Fruit fly (Drosophila melanogaster): ENCODE results near the gene CG34001.

- TF ChIP-seq bab1 (GFP tag; optimal IDR thresholded peaks at IDR 0.05) = no peak
- no peak for TF ChIP-seq Hr96 (GFP tag; optimal IDR thresholded peaks at IDR 0.05)
- no peak for TF ChIP-seq cnc (optimal IDR thresholded peaks at IDR 0.05)
- no peak for TF ChIP-seq kay (GFP tag; ENCODE audit: borderline replicate concordance)
- no peak for TF ChIP-seq pad (GFP tag; optimal IDR thresholded peaks at IDR 0.05)
- no peak for TF ChIP-seq tj (GFP tag; optimal IDR thresholded peaks at IDR 0.05)
- TF ChIP-seq ovo (GFP tag; optimal IDR thresholded peaks at IDR 0.05) = no peak
Observed at dm6 chr3L:10626199-10626598, 4.7 kb upstream of the CG34001 start, which contains the start of gene CG34238.
